Worm (Caenorhabditis elegans) whole organism, midembryonic: ENCODE data around the gene C15F1.2.

Source experiments
- T22C8.4 ChIP-seq: fragments of 200-800 bp; sonication (Bioruptor generic); IDR thresholded peaks from 2 replicates; pipeline ENCODE4 v1.3.6; 2022; ENCODE audit warnings: missing genetic modification characterization, missing compliant biosample characterization
- cog-1 ChIP-seq: sonication (generic microtip); optimal IDR thresholded peaks from 2 replicates; lab custom pipeline; 2016; ENCODE audit warnings: missing genetic modification characterization, missing compliant biosample characterization
- klf-2 ChIP-seq: fragments of 200-800 bp; sonication (Bioruptor generic); conservative IDR thresholded peaks from 2 replicates; pipeline ENCODE4 v1.3.6; 2022; ENCODE audit warnings: missing genetic modification reagents, missing genetic modification characterization, missing compliant biosample characterization
- ztf-29 ChIP-seq: fragments of 200-800 bp; sonication (Bioruptor generic); IDR thresholded peaks from 2 replicates; pipeline ENCODE4 v1.3.6; 2022; ENCODE audit warnings: missing genetic modification reagents, missing genetic modification characterization, missing compliant biosample characterization

DNA sequence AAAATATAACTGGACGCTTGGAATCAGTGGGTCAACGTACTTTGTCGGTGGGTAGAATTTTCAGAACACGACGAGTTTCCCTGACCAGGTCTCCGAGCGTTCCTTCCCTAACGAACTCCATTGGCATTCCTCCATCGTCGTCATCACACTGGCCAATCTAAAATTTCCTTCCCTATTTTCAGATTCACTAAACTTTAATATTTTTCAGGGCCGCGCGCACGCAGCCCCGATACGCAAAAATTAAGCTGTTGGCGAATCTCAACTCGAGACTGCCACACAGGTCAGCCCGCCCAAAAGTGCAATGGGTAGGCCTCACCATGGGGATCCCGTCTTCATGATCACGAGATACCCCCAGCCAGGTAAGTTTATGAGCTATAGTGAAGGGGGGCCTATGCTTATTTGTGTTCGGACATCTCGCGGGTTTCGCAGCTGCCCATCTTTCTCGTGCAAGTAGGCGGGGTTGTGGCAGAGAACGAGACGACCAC is 11.5 kb upstream of the C15F1.2 start:
- TF ChIP-seq cog-1 (tag; lab: Kevin White, UChicago) (no peak), ztf-29 (no peak; the same call in 1 of the 2 replicates), klf-2 (GFP tag; lab: Robert Waterston, UW) (no peak; the same call in 1 of the 2 replicates), T22C8.4 (no peak)
